Worm (Caenorhabditis elegans) whole organism, young adult: ENCODE measurements around the gene C34F6.12.

Experiments used
- B0019.2 ChIP-seq: fragments of 200-800 bp; sonication (Bioruptor generic); conservative IDR thresholded peaks from 2 replicates; pipeline ENCODE4 v1.3.6; 2022; ENCODE audit warnings: missing genetic modification reagents, missing genetic modification characterization, missing compliant biosample characterization
- C06A6.2 ChIP-seq: fragments of 200-800 bp; sonication (Bioruptor generic); conservative IDR thresholded peaks from 2 replicates; pipeline ENCODE4 v1.3.6; 2022; ENCODE audit warnings: missing genetic modification characterization, missing compliant biosample characterization
- F37B4.10 ChIP-seq: fragments of 200-800 bp; sonication (Bioruptor generic); IDR thresholded peaks from 2 replicates; pipeline ENCODE4 v1.3.6; 2022; ENCODE audit warnings: missing genetic modification characterization, missing compliant biosample characterization
- F39B2.1 ChIP-seq: fragments of 200-800 bp; sonication (Bioruptor generic); IDR thresholded peaks from 2 replicates; pipeline ENCODE4 v1.3.6; 2022; ENCODE audit warnings: missing genetic modification reagents, missing genetic modification characterization, missing compliant biosample characterization
- F52B5.7 ChIP-seq: sonication (generic microtip); optimal IDR thresholded peaks from 2 replicates; lab custom pipeline; 2016; ENCODE audit warnings: mild to moderate bottlenecking, missing genetic modification characterization, missing compliant biosample characterization
- F57C9.4 ChIP-seq: sonication (generic microtip); optimal IDR thresholded peaks from 2 replicates; lab custom pipeline; 2017; ENCODE audit warnings: mild to moderate bottlenecking, missing genetic modification characterization, missing compliant biosample characterization
- K11D2.4 ChIP-seq: fragments of 200-800 bp; sonication (Bioruptor generic); IDR thresholded peaks from 2 replicates; pipeline ENCODE4 v1.3.6; 2022; ENCODE audit warnings: missing genetic modification reagents, missing genetic modification characterization, missing compliant biosample characterization
- K12H6.12 ChIP-seq: fragments of 200-800 bp; sonication (Bioruptor generic); optimal IDR thresholded peaks from 2 replicates; lab custom pipeline; 2018; ENCODE audit warnings: mild to moderate bottlenecking, missing genetic modification characterization, missing compliant biosample characterization
- T07F8.4 ChIP-seq: sonication (generic microtip); optimal IDR thresholded peaks from 2 replicates; lab custom pipeline; 2016; ENCODE audit warnings: mild to moderate bottlenecking, missing genetic modification characterization, moderate library complexity, missing compliant biosample characterization
- Y79H2A.3 ChIP-seq: fragments of 200-800 bp; sonication (Bioruptor generic); conservative IDR thresholded peaks from 2 replicates; pipeline ENCODE4 v1.3.6; 2022; ENCODE audit warnings: missing genetic modification reagents, missing genetic modification characterization, missing compliant biosample characterization
- Y95B8A.8 ChIP-seq: fragments of 200-800 bp; sonication (Bioruptor generic); IDR thresholded peaks from 2 replicates; pipeline ENCODE4 v1.3.6; 2022; ENCODE audit warnings: missing genetic modification reagents, missing genetic modification characterization, missing compliant biosample characterization
- ZK185.1 ChIP-seq: sonication (generic microtip); optimal IDR thresholded peaks from 2 replicates; lab custom pipeline; 2016; ENCODE audit warnings: mild to moderate bottlenecking, missing genetic modification characterization, missing compliant biosample characterization; ENCODE audit not compliant: poor library complexity, severe bottlenecking
- ama-1 ChIP-seq, 3 experiments: fragments of 150-350 bp in 1 of 3; sonication (generic microtip) in 2 of 3; optimal IDR thresholded peaks; 2 replicates each; lab custom pipeline; 2014 to 2018; ENCODE audit warnings: missing biosample characterization in 2 of 3, missing genetic modification characterization in 2 of 3, missing genetic modification reagents in 2 of 3
- athp-1 ChIP-seq: sonication (generic microtip); optimal IDR thresholded peaks from 2 replicates; lab custom pipeline; 2017; ENCODE audit warnings: mild to moderate bottlenecking, missing genetic modification characterization, missing compliant biosample characterization
- attf-5 ChIP-seq: fragments of 200-800 bp; sonication (Bioruptor generic); optimal IDR thresholded peaks from 2 replicates; lab custom pipeline; 2018; ENCODE audit warnings: mild to moderate bottlenecking, missing genetic modification characterization, missing compliant biosample characterization
- bed-1 ChIP-seq: fragments of 200-800 bp; sonication (Bioruptor generic); IDR thresholded peaks from 2 replicates; pipeline ENCODE4 v1.3.6; 2022; ENCODE audit warnings: missing genetic modification reagents, missing genetic modification characterization, missing compliant biosample characterization
- bed-2 ChIP-seq: fragments of 200-800 bp; sonication (Bioruptor generic); IDR thresholded peaks from 2 replicates; pipeline ENCODE4 v1.3.6; 2022; ENCODE audit warnings: missing genetic modification reagents, missing genetic modification characterization, missing compliant biosample characterization
- cebp-2 ChIP-seq: fragments of 200-800 bp; sonication (Bioruptor generic); IDR thresholded peaks from 2 replicates; pipeline ENCODE4 v1.3.6; 2022; ENCODE audit warnings: missing genetic modification characterization, missing compliant biosample characterization
- ceh-27 ChIP-seq: fragments of 200-800 bp; sonication (Bioruptor generic); optimal IDR thresholded peaks from 2 replicates; lab custom pipeline; 2018; ENCODE audit warnings: mild to moderate bottlenecking, missing genetic modification characterization, moderate library complexity, missing compliant biosample characterization
- ceh-91 ChIP-seq: fragments of 200-800 bp; sonication (Bioruptor generic); IDR thresholded peaks from 2 replicates; pipeline ENCODE4 v1.3.6; 2022; ENCODE audit warnings: missing genetic modification reagents, missing genetic modification characterization, missing compliant biosample characterization
- ets-4 ChIP-seq: fragments of 200-800 bp; sonication (Bioruptor generic); optimal IDR thresholded peaks from 2 replicates; lab custom pipeline; 2018; ENCODE audit warnings: mild to moderate bottlenecking, missing genetic modification characterization, missing compliant biosample characterization
- hlh-26 ChIP-seq: fragments of 200-800 bp; sonication (Bioruptor generic); conservative IDR thresholded peaks from 2 replicates; pipeline ENCODE4 v1.3.6; 2022; ENCODE audit warnings: missing genetic modification reagents, missing genetic modification characterization, missing compliant biosample characterization
- hmg-1.2 ChIP-seq: fragments of 200-800 bp; sonication (Bioruptor generic); IDR thresholded peaks from 2 replicates; pipeline ENCODE4 v1.3.6; 2022; ENCODE audit warnings: missing genetic modification reagents, missing genetic modification characterization, missing compliant biosample characterization
- lin-35 ChIP-seq, 3 experiments: fragments of 150-350 bp in 2 of 3; sonication (generic microtip) in 1 of 3; optimal IDR thresholded peaks; 2 replicates each; lab custom pipeline; 2014 to 2018; ENCODE audit warnings: missing biosample characterization in 3 of 3, missing genetic modification characterization in 3 of 3, missing genetic modification reagents in 3 of 3
- lin-40 ChIP-seq: sonication (generic microtip); optimal IDR thresholded peaks from 2 replicates; lab custom pipeline; 2016; ENCODE audit warnings: missing genetic modification characterization, mild to moderate bottlenecking, missing compliant biosample characterization, missing genotype, missing genetic modification reagents
- madf-10 ChIP-seq: sonication (generic microtip); optimal IDR thresholded peaks from 2 replicates; lab custom pipeline; 2016; ENCODE audit warnings: mild to moderate bottlenecking, missing genetic modification characterization, missing compliant biosample characterization
- madf-8 ChIP-seq: fragments of 200-800 bp; sonication (Bioruptor generic); conservative IDR thresholded peaks from 2 replicates; pipeline ENCODE4 v1.3.6; 2022; ENCODE audit warnings: missing genetic modification reagents, missing genetic modification characterization, missing compliant biosample characterization
- mcd-1 ChIP-seq: fragments of 200-800 bp; sonication (Bioruptor generic); IDR thresholded peaks from 2 replicates; pipeline ENCODE4 v1.3.6; 2022; ENCODE audit warnings: missing genetic modification reagents, missing genetic modification characterization, missing compliant biosample characterization
- mxl-1 ChIP-seq: sonication (generic microtip); optimal IDR thresholded peaks from 2 replicates; lab custom pipeline; 2016; ENCODE audit warnings: missing genetic modification characterization, missing compliant biosample characterization
- nhr-80 ChIP-seq: sonication (generic microtip); optimal IDR thresholded peaks from 2 replicates; lab custom pipeline; 2016; ENCODE audit warnings: missing genetic modification characterization, missing compliant biosample characterization
- pbrm-1 ChIP-seq: fragments of 200-800 bp; sonication (Bioruptor generic); IDR thresholded peaks from 2 replicates; pipeline ENCODE4 v1.3.6; 2022; ENCODE audit warnings: missing genetic modification reagents, missing genetic modification characterization, missing compliant biosample characterization
- sdz-38 ChIP-seq: sonication (generic microtip); optimal IDR thresholded peaks from 2 replicates; lab custom pipeline; 2016; ENCODE audit warnings: missing genotype, missing genetic modification characterization, missing compliant biosample characterization
- snpc-4 ChIP-seq, 5 experiments: fragments of 150-350 bp in 1 of 5; sonication (generic microtip) in 4 of 5; optimal IDR thresholded peaks; 2 replicates each; lab custom pipeline; 2014 to 2018; ENCODE audit warnings: missing genetic modification characterization in 5 of 5, missing biosample characterization in 3 of 5, antibody characterized with exemption in 2 of 5, mild to moderate bottlenecking in 2 of 5, missing compliant biosample characterization in 2 of 5, missing genotype in 2 of 5, moderate library complexity in 2 of 5, missing genetic modification reagents in 1 of 5
- somi-1 ChIP-seq: fragments of 200-800 bp; sonication (Bioruptor generic); optimal IDR thresholded peaks from 2 replicates; lab custom pipeline; 2018; ENCODE audit warnings: mild to moderate bottlenecking, missing genetic modification characterization, missing compliant biosample characterization
- xnd-1 ChIP-seq: sonication (generic microtip); optimal IDR thresholded peaks from 2 replicates; lab custom pipeline; 2016; ENCODE audit warnings: missing genotype, missing genetic modification reagents, missing genetic modification characterization, missing compliant biosample characterization
- zim-3 ChIP-seq: sonication (generic microtip); optimal IDR thresholded peaks from 2 replicates; lab custom pipeline; 2017; ENCODE audit warnings: mild to moderate bottlenecking, missing genetic modification characterization, moderate library complexity, missing compliant biosample characterization
- ztf-18 ChIP-seq: sonication (generic microtip); optimal IDR thresholded peaks from 2 replicates; lab custom pipeline; 2016; ENCODE audit warnings: missing genotype, mild to moderate bottlenecking, missing genetic modification characterization, missing compliant biosample characterization
- ztf-25 ChIP-seq: fragments of 200-800 bp; sonication (Bioruptor generic); IDR thresholded peaks from 2 replicates; pipeline ENCODE4 v1.3.6; 2022; ENCODE audit warnings: missing genetic modification reagents, missing genetic modification characterization, missing compliant biosample characterization
- ztf-26 ChIP-seq: sonication (generic microtip); optimal IDR thresholded peaks from 2 replicates; lab custom pipeline; 2017; ENCODE audit warnings: missing genetic modification characterization, missing compliant biosample characterization
- ztf-28 ChIP-seq: fragments of 200-800 bp; sonication (Bioruptor generic); IDR thresholded peaks from 2 replicates; pipeline ENCODE4 v1.3.6; 2022; ENCODE audit warnings: missing genetic modification reagents, missing genetic modification characterization, missing compliant biosample characterization
- ztf-3 ChIP-seq: fragments of 200-800 bp; sonication (Bioruptor generic); optimal IDR thresholded peaks from 2 replicates; lab custom pipeline; 2018; ENCODE audit warnings: mild to moderate bottlenecking, missing genetic modification characterization, missing compliant biosample characterization

The C34F6.12 gene

ce11 chrX:11264715-11265114 is 38.2 kb upstream of the C34F6.12 start:
- TF ChIP-seq cebp-2 (GFP tag; lab: Robert Waterston, UW) (no peak), mxl-1 (tag; lab: Kevin White, UChicago) (no peak), nhr-80 (tag; lab: Kevin White, UChicago) (peak; percentile 92), Y79H2A.3 (GFP tag; lab: Robert Waterston, UW) (no peak), ets-4 (GFP tag; lab: Kevin White, UChicago) (peak; percentile 33)

- TF ChIP-seq ZK185.1 (tag; lab: Kevin White, UChicago) (peak; percentile 13), B0019.2 (GFP tag; lab: Robert Waterston, UW) (no peak), nhr-80 (tag; lab: Kevin White, UChicago) (peak; percentile 49), mcd-1 (GFP tag; lab: Robert Waterston, UW) (peak; percentile 82), lin-40 (tag; lab: Kevin White, UChicago) (peak; percentile 33), somi-1 (GFP tag; lab: Kevin White, UChicago) (peak; percentile 15), K12H6.12 (peak; percentile 69), attf-5 (GFP tag; lab: Kevin White, UChicago) (peak; percentile 20), Y95B8A.8 (GFP tag; lab: Robert Waterston, UW) (no peak), ama-1 (optimal IDR thresholded peaks at IDR 0.05; lab: Kevin White, UChicago) (no peak), ama-1 (GFP tag; optimal IDR thresholded peaks at IDR 0.05; lab: Kevin White, UChicago) (no peak), madf-8 (no peak), ceh-27 (GFP tag; lab: Kevin White, UChicago) (peak; percentile 49), lin-35 (GFP tag; optimal IDR thresholded peaks at IDR 0.05; lab: Kevin White, UChicago) (peak in 2 of 3 experiments; percentile 19 to 45), hmg-1.2 (GFP tag; lab: Robert Waterston, UW) (peak; percentile 45; the same call in 1 of the 2 replicates), xnd-1 (tag; lab: Kevin White, UChicago) (no peak), madf-10 (tag; lab: Kevin White, UChicago) (no peak), ztf-26 (tag; lab: Kevin White, UChicago) (no peak), bed-1 (GFP tag; lab: Robert Waterston, UW) (0 out of 2 replicates have a peak, but pooled peaks have one; percentile 60), pbrm-1 (GFP tag; lab: Robert Waterston, UW) (no peak)
Observed at ce11 chrX:11262319-11263074, 36.0 kb upstream of the C34F6.12 start, which contains the start of gene C03A3.2. Gene C03A3.2 (plus strand): TSS chrX:11262848.

ce11 chrX:11257071-11257470 is 30.6 kb upstream of the C34F6.12 start, which contains the start of gene C03A3.1:
Gene C03A3.1 (plus strand): TSS chrX:11257361.
- TF ChIP-seq zim-3 (tag; lab: Kevin White, UChicago): no peak
- no peak for TF ChIP-seq ztf-28 (GFP tag; lab: Robert Waterston, UW)
- no peak for TF ChIP-seq ztf-3 (GFP tag; lab: Kevin White, UChicago)
- TF ChIP-seq ztf-18 (tag; lab: Kevin White, UChicago): peak; percentile 39
- no peak for TF ChIP-seq ztf-26 (tag; lab: Kevin White, UChicago)

ce11 chrX:11252429-11252828 is 25.9 kb upstream of the C34F6.12 start:
- peak; percentile 86 for TF ChIP-seq ztf-25 (GFP tag; lab: Robert Waterston, UW)
- TF ChIP-seq F52B5.7 (tag; lab: Kevin White, UChicago): no peak
- peak; percentile 60 for TF ChIP-seq lin-40 (tag; lab: Kevin White, UChicago)
- TF ChIP-seq C06A6.2 (GFP tag; lab: Robert Waterston, UW): no peak
- no peak for TF ChIP-seq athp-1 (tag; lab: Kevin White, UChicago)
- TF ChIP-seq sdz-38 (tag; lab: Kevin White, UChicago): no peak
- TF ChIP-seq snpc-4 (GFP tag; optimal IDR thresholded peaks at IDR 0.05; lab: Kevin White, UChicago): peak; percentile 82
- peak in 2 of 4 experiments; percentile 53 to 76 for TF ChIP-seq snpc-4 (tag; optimal IDR thresholded peaks at IDR 0.05; lab: Kevin White, UChicago)
- TF ChIP-seq xnd-1 (tag; lab: Kevin White, UChicago): no peak
- no peak for TF ChIP-seq ets-4 (GFP tag; lab: Kevin White, UChicago)
- no peak for TF ChIP-seq hlh-26 (GFP tag; lab: Robert Waterston, UW)
- no peak for TF ChIP-seq F39B2.1 (GFP tag; lab: Robert Waterston, UW)
- TF ChIP-seq ceh-91 (GFP tag; lab: Robert Waterston, UW): no peak
- no peak for TF ChIP-seq bed-2 (GFP tag; lab: Robert Waterston, UW)
- peak; percentile 48 for TF ChIP-seq T07F8.4 (tag; lab: Kevin White, UChicago)
- no peak for TF ChIP-seq nhr-80 (tag; lab: Kevin White, UChicago)
- TF ChIP-seq F37B4.10 (GFP tag; lab: Robert Waterston, UW): no peak
- TF ChIP-seq K11D2.4 (GFP tag; lab: Robert Waterston, UW): no peak
- no peak for TF ChIP-seq F57C9.4
